Worm (Caenorhabditis elegans) whole organism, L1 larva: ENCODE results near the gene acbp-6.

Experiments used
- aly-2 ChIP-seq: fragments of 150-350 bp; optimal IDR thresholded peaks from 2 replicates; lab custom pipeline; 2014; ENCODE audit warnings: missing biosample characterization, missing genetic modification characterization
- ama-1 ChIP-seq: fragments of 150-350 bp; optimal IDR thresholded peaks from 2 replicates; lab custom pipeline; 2014
- ceh-82 ChIP-seq, 3 experiments: fragments of 150-350 bp in 1 of 3; sonication (generic microtip) in 2 of 3; optimal IDR thresholded peaks; 2 replicates each; lab custom pipeline; 2014 to 2017; ENCODE audit warnings: missing biosample characterization in 3 of 3, missing genetic modification characterization in 3 of 3
- mep-1 ChIP-seq: fragments of 150-350 bp; optimal IDR thresholded peaks from 2 replicates; lab custom pipeline; 2014; ENCODE audit warnings: missing biosample characterization, missing genetic modification characterization
- nhr-76 ChIP-seq: sonication (generic microtip); optimal IDR thresholded peaks from 2 replicates; lab custom pipeline; 2017; ENCODE audit warnings: missing biosample characterization, missing genetic modification characterization
- sup-37 ChIP-seq: fragments of 200-800 bp; sonication (Bioruptor generic); optimal IDR thresholded peaks from 2 replicates; lab custom pipeline; 2018; ENCODE audit warnings: mild to moderate bottlenecking, missing genetic modification characterization, missing compliant biosample characterization

DNA sequence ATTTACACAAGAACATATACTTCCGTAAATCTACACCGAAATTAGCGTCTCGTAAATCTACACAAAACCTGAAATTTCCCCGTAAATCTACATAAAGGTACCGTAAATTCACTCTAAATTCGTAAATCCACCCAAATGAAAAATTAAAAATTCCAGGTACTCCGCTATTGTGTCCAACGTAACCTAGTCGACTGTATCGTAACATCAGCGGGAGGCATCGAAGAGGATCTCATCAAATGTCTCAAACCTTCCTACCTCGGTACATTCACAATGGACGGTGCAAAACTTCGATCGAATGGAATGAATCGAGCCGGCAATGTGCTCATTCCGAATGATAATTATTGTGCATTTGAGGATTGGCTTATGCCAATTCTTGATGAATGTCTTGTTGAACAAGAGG lies 21.4 kb upstream of the acbp-6 start:
- no peak for TF ChIP-seq nhr-76 (tag; lab: Kevin White, UChicago)
- TF ChIP-seq ceh-82 (tag; optimal IDR thresholded peaks at IDR 0.05; lab: Kevin White, UChicago): no peak
- TF ChIP-seq aly-2 (tag; lab: Kevin White, UChicago): no peak
- TF ChIP-seq sup-37: no peak
- TF ChIP-seq ama-1 (lab: Kevin White, UChicago): no peak
- no peak for TF ChIP-seq mep-1
